Worm (Caenorhabditis elegans) whole organism, L4/young adult: ENCODE measurements around the gene tald-1.

Experiments
- W03F9.2 ChIP-seq: fragments of 150-350 bp; optimal IDR thresholded peaks from 2 replicates; lab custom pipeline; 2014; ENCODE audit warnings: missing biosample characterization, missing genetic modification characterization
- dao-5 ChIP-seq: sonication (generic microtip); optimal IDR thresholded peaks from 2 replicates; lab custom pipeline; 2016; ENCODE audit warnings: missing genotype, missing genetic modification characterization, moderate library complexity, missing compliant biosample characterization
- him-1 ChIP-seq: sonication (generic microtip); optimal IDR thresholded peaks from 2 replicates; lab custom pipeline; 2016; ENCODE audit warnings: missing genotype, missing genetic modification reagents, missing genetic modification characterization, missing compliant biosample characterization

Gene tald-1

DNA sequence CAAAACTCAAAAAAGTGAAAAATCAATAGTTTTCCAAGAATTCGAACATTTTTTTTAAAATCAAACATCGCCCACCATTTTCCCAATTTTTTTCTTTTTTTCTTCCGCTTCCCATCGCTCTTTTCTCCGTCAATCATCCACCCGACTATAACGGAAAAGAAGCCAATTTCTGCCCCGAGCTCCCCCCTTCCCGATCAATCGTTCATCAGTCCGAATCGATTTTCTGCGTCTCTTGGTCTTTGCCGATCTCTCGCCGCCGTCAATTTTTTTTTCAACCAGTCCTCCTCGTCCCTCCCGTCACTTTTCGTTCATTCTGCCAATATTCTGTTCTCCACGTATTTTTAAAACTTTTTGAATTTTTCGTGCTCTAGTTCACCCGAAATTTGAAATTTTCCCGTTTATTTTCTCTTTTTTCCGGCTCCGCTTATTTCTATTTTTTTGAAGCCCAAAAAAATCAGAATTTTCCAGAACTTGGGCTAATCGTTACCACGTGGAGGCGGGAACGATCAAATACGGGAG, 7.5 kb downstream of the tald-1 start, which contains the start of gene ell-1:
TSS of gene ell-1 (plus strand) at position 469 of the 519 bp plus-strand sequence.
- TF ChIP-seq W03F9.2 (no peak), dao-5 (tag; lab: Kevin White, UChicago) (no peak), him-1 (tag; lab: Kevin White, UChicago) (no peak)

DNA sequence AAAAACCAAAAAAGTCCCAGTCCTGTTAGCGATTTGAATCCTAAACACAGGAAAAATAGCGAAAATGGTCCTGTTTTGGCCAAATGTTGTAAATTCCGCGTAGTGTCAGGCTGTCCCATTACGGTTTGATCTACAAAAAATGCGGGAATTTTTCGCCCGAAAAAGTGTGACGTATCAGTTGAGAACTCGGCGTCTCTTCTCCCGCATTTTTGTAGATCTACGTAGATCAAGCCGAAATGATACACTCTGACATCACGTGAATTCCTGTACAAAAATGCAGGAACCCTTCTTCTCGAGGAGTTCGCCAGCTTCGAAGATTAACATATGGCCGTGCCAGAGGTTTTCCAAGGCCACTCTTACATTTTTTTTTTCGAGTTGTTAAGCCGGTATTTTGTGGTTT, 9.1 kb downstream of the tald-1 start:
- TF ChIP-seq dao-5 (tag; lab: Kevin White, UChicago) (no peak), W03F9.2 (no peak), him-1 (tag; lab: Kevin White, UChicago) (no peak)

ce11 chrIV:4396052-4396821, 9.8 kb downstream of the tald-1 start:
- no peak for TF ChIP-seq him-1 (tag; lab: Kevin White, UChicago)
- TF ChIP-seq dao-5 (tag; lab: Kevin White, UChicago): no peak
- no peak for TF ChIP-seq W03F9.2

DNA sequence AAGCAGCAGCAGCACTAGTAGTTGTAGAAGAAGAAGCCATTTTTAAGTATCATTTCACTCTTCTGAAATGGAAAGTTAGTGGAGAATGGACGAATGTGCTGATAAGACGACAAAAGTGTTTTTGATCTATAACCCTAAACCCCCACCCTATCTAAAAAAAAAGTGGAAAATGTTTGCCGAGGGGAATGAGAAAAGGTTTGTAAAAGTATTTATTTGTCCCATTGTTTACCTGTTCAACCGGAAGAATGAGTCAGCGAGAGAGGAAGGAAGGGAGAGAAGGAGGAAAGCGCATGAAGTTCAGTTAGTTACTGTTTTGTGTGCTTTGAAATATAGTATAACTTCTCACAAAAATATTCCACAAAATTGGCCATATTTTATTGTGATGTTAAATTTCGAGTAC, 10.7 kb downstream of the tald-1 start:
- TF ChIP-seq dao-5 (tag; lab: Kevin White, UChicago) (no peak), W03F9.2 (no peak), him-1 (tag; lab: Kevin White, UChicago) (no peak)

ce11 chrIV:4397586-4397985, 11.1 kb downstream of the tald-1 start:
- no peak for TF ChIP-seq W03F9.2
- no peak for TF ChIP-seq him-1 (tag; lab: Kevin White, UChicago)
- TF ChIP-seq dao-5 (tag; lab: Kevin White, UChicago): no peak

ce11 chrIV:4398420-4398819, 12.0 kb downstream of the tald-1 start:
- TF ChIP-seq dao-5 (tag; lab: Kevin White, UChicago) (no peak), W03F9.2 (no peak), him-1 (tag; lab: Kevin White, UChicago) (no peak)

DNA sequence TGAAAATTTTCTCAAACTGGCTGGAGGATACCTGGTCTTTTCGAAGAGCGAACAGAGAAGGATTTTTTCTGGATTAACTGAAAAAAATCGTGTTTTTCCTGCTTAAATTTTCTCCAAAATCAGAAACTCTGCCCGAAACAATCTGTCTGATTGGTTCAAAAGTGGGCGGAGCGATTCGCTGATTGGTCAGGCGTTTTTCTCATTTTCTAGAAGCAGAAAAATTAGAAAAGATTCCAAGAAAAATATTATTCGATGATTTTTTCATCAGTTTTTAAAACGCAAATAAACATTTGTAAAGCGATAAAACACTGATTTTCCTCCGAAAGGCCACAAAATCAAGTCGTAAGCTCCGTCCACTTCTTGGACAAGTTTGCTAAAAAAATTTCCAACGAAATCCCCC, 12.4 kb downstream of the tald-1 start:
- TF ChIP-seq W03F9.2 (no peak), dao-5 (tag; lab: Kevin White, UChicago) (no peak), him-1 (tag; lab: Kevin White, UChicago) (no peak)

DNA sequence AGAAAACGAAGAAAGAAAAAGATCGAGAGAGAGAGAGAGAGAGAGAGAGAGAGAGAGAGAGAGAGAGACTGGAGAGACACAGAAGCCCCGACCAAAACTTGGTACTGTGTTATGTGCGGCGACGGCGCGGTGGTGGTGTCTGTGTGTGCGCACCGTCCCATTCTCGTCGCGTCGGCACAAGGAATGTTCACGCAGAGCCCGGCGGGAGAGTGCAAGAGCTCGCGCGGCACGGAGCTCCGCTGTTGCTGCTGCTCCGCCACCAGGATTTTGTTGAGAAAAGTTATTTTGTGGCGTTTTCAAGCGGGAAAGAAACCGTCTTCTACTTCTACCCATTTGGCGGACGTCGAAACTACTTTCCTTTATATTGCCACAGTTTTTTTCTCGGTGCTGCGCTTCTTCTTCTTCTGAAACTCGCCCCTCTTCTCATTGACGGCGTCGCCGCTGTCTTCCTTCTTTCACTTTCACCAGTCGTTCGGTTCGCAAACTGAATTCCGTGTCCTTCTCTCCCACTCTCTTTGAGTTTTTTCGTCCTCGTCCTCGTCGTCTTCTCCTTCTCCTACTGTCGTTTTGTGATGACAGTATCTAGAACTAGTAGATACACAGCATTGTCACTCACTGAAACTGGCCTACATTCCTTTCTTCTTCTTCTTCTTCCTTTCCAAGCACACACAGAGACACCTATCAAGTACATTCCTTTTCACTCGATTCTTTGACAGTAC, 13.1 kb downstream of the tald-1 start:
- TF ChIP-seq W03F9.2 (no peak), him-1 (tag; lab: Kevin White, UChicago) (no peak)

ce11 chrIV:4400350-4401326, 14.2 kb downstream of the tald-1 start, which contains the start of gene Y24D9A.6:
Gene Y24D9A.6 (minus strand): TSS chrIV:4400400.
- TF ChIP-seq him-1 (tag; lab: Kevin White, UChicago) (no peak), W03F9.2 (no peak), dao-5 (tag; lab: Kevin White, UChicago) (no peak)

ce11 chrIV:4402413-4402812, 16.0 kb downstream of the tald-1 start:
- TF ChIP-seq dao-5 (tag; lab: Kevin White, UChicago): no peak
- no peak for TF ChIP-seq W03F9.2

DNA sequence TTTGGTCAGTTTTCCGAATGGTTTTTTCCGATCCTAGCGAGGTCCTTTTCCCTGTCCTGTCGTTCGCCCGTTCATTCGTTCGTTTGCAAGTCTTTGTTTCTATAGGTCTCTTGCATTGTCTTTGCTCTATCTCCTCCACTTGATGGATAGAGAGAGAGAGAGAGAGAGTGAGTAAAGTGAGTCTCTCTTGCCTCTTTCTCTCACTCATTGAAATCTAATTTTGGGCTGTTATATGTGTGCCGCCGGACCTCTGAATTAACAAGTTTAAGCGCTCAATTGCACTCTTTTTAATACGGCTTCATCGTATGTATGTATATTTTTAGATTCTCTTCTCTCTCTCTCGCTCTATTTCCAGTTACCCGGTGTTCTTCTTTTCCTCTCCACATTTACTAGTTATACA, 17.4 kb downstream of the tald-1 start:
- TF ChIP-seq dao-5 (tag; lab: Kevin White, UChicago): no peak
- TF ChIP-seq him-1 (tag; lab: Kevin White, UChicago): no peak
- no peak for TF ChIP-seq W03F9.2

DNA sequence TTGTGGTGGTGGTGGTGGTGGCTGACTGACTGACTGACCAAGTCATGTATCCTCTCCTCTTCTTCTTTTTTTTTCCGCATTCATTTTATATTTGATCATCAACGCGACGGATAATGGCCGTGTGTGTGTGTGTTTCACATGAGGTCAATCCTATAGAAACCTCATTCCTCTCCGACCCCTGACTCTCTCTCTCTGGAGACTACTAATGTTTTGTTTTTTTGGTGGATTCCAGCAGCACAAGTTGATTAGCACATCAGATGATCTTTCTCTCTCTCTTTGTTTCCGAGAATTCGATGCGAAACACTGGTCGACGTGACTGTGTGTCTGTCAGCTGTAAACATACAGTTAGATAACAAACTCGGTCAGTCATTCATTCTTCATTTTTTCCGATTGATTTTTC, 18.7 kb downstream of the tald-1 start, which contains the start of gene Y24D9A.7:
TSS of gene Y24D9A.7 (minus strand) at position 46 of the 400 bp plus-strand sequence.
- TF ChIP-seq dao-5 (tag; lab: Kevin White, UChicago) (no peak), W03F9.2 (no peak), him-1 (tag; lab: Kevin White, UChicago) (no peak)

DNA sequence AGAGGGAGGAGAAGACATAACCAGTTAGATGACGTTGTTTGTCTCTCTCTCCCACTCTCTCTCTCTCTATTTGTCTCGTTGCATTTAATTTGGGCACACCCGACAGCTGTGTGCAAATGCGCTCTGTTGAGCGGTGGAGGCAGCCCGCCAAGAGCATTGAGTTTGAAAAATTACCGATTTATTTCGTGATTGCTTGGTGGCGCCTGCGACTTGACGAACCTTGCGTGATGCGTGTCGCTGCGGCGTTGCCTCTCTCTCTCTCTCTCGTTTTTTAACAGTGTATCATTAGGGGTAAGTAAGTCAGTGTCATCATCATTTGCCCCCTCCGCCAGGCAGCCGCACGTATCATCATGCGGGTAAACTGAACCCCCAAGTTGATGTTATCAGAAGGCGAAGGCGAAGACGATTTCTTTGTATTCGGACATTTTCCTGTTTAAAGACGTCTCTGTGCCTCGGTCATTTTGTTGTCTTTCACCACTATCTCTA, 19.6 kb downstream of the tald-1 start:
- peak; percentile 24 for TF ChIP-seq him-1 (tag; lab: Kevin White, UChicago)
- no peak for TF ChIP-seq dao-5 (tag; lab: Kevin White, UChicago)
- TF ChIP-seq W03F9.2: no peak
